Worm (Caenorhabditis elegans): ENCODE data around the gene C16A3.6.

C16A3.6 gene

ce11 chrIII:6361560-6361959, 17.5 kb upstream of the C16A3.6 start:
- TF ChIP-seq nhr-23 (tag; optimal IDR thresholded peaks at IDR 0.05) (no peak), mdl-1 (tag; optimal IDR thresholded peaks at IDR 0.05) (no peak), elt-2 (tag; optimal IDR thresholded peaks at IDR 0.05) (peak; percentile 97), lsy-12 (tag; optimal IDR thresholded peaks at IDR 0.05) (no peak), jun-1 (tag; optimal IDR thresholded peaks at IDR 0.05) (peak; percentile 19), skn-1 (tag; optimal IDR thresholded peaks at IDR 0.05) (peak; percentile 21), pha-4 (tag; optimal IDR thresholded peaks at IDR 0.05) (peak; percentile 59), hmg-11 (tag; optimal IDR thresholded peaks at IDR 0.05) (no peak), pqm-1 (tag; optimal IDR thresholded peaks at IDR 0.05) (peak; percentile 98)

- TF ChIP-seq jun-1 (tag; optimal IDR thresholded peaks at IDR 0.05) (peak; percentile 40), ama-1 (optimal IDR thresholded peaks at IDR 0.05) (peak; percentile 31), fos-1 (tag; optimal IDR thresholded peaks at IDR 0.05) (peak; percentile 7), lin-15B (tag; optimal IDR thresholded peaks at IDR 0.05) (no peak), egl-27 (tag; optimal IDR thresholded peaks at IDR 0.05) (no peak), pha-4 (tag; optimal IDR thresholded peaks at IDR 0.05) (peak; percentile 37), nfya-1 (tag; optimal IDR thresholded peaks at IDR 0.05; ENCODE audit: insufficient read depth) (peak; percentile 33), elt-1 (tag; optimal IDR thresholded peaks at IDR 0.05) (peak; percentile 56), aly-2 (tag; optimal IDR thresholded peaks at IDR 0.05) (no peak), nhr-43 (tag; optimal IDR thresholded peaks at IDR 0.05; ENCODE audit: poor library complexity, severe bottlenecking) (peak; percentile 71), nhr-25 (tag; optimal IDR thresholded peaks at IDR 0.05) (peak; percentile 51), nhr-23 (tag; optimal IDR thresholded peaks at IDR 0.05) (peak; percentile 56)
Observed at ce11 chrIII:6362323-6362922, 16.6 kb upstream of the C16A3.6 start.

- peak; percentile 5 for TF ChIP-seq lin-15B (tag; optimal IDR thresholded peaks at IDR 0.05)
- TF ChIP-seq R02D3.7 (tag; optimal IDR thresholded peaks at IDR 0.05): no peak
- no peak for TF ChIP-seq eor-1 (tag; optimal IDR thresholded peaks at IDR 0.05)
- TF ChIP-seq ztf-11 (tag; optimal IDR thresholded peaks at IDR 0.05): no peak
- no peak for TF ChIP-seq ZK546.5 (tag; optimal IDR thresholded peaks at IDR 0.05)
- no peak for TF ChIP-seq hmg-11 (tag; optimal IDR thresholded peaks at IDR 0.05)
- TF ChIP-seq nhr-12 (tag; optimal IDR thresholded peaks at IDR 0.05): no peak
- no peak for TF ChIP-seq nhr-43 (tag; optimal IDR thresholded peaks at IDR 0.05; ENCODE audit: poor library complexity, severe bottlenecking)
- no peak for TF ChIP-seq snpc-4 (tag; optimal IDR thresholded peaks at IDR 0.05)
- no peak for TF ChIP-seq ceh-9 (tag; optimal IDR thresholded peaks at IDR 0.05)
- peak; percentile 76 for TF ChIP-seq unc-62 (GFP tag; optimal IDR thresholded peaks at IDR 0.05)
- no peak for TF ChIP-seq nhr-28 (tag; optimal IDR thresholded peaks at IDR 0.05)
- TF ChIP-seq nhr-77 (tag; optimal IDR thresholded peaks at IDR 0.05): no peak
- peak; percentile 88 for TF ChIP-seq lin-39 (tag; optimal IDR thresholded peaks at IDR 0.05)
- TF ChIP-seq nhr-25 (tag; optimal IDR thresholded peaks at IDR 0.05): peak; percentile 74
- no peak for TF ChIP-seq egl-5 (tag; optimal IDR thresholded peaks at IDR 0.05)
- no peak for TF ChIP-seq fkh-2 (tag; optimal IDR thresholded peaks at IDR 0.05)
- no peak for TF ChIP-seq elt-3 (tag; optimal IDR thresholded peaks at IDR 0.05)
- TF ChIP-seq nhr-23 (tag; optimal IDR thresholded peaks at IDR 0.05): peak; percentile 32
- no peak for TF ChIP-seq ceh-16 (tag; optimal IDR thresholded peaks at IDR 0.05)
- TF ChIP-seq nfya-1 (tag; optimal IDR thresholded peaks at IDR 0.05; ENCODE audit: insufficient read depth): peak; percentile 19
- no peak for TF ChIP-seq pqm-1 (tag; optimal IDR thresholded peaks at IDR 0.05)
- peak; percentile 72 for TF ChIP-seq elt-1 (tag; optimal IDR thresholded peaks at IDR 0.05)
- no peak for TF ChIP-seq fkh-10 (GFP tag; optimal IDR thresholded peaks at IDR 0.05)
- TF ChIP-seq fos-1 (tag; optimal IDR thresholded peaks at IDR 0.05): no peak
Observed at ce11 chrIII:6364395-6364794, 14.6 kb upstream of the C16A3.6 start.

- TF ChIP-seq egl-5 (tag; optimal IDR thresholded peaks at IDR 0.05) (no peak), unc-62 (GFP tag; optimal IDR thresholded peaks at IDR 0.05) (no peak), nhr-76 (tag; optimal IDR thresholded peaks at IDR 0.05) (no peak), nhr-28 (tag; optimal IDR thresholded peaks at IDR 0.05) (no peak), nhr-11 (tag; optimal IDR thresholded peaks at IDR 0.05) (no peak), unc-39 (tag; optimal IDR thresholded peaks at IDR 0.05) (no peak), lsy-12 (tag; optimal IDR thresholded peaks at IDR 0.05) (no peak), snpc-4 (tag; optimal IDR thresholded peaks at IDR 0.05) (peak; percentile 14), pha-4 (tag; optimal IDR thresholded peaks at IDR 0.05) (peak; percentile 30), ceh-16 (tag; optimal IDR thresholded peaks at IDR 0.05) (no peak), nhr-12 (tag; optimal IDR thresholded peaks at IDR 0.05) (no peak), mdl-1 (tag; optimal IDR thresholded peaks at IDR 0.05) (no peak), eor-1 (tag; optimal IDR thresholded peaks at IDR 0.05) (no peak), elt-3 (tag; optimal IDR thresholded peaks at IDR 0.05) (no peak), aly-2 (tag; optimal IDR thresholded peaks at IDR 0.05) (no peak), ZK546.5 (tag; optimal IDR thresholded peaks at IDR 0.05) (no peak), zag-1 (tag; optimal IDR thresholded peaks at IDR 0.05) (no peak), nhr-23 (tag; optimal IDR thresholded peaks at IDR 0.05) (no peak), ceh-28 (tag; optimal IDR thresholded peaks at IDR 0.05) (no peak), ama-1 (optimal IDR thresholded peaks at IDR 0.05) (no peak), elt-2 (tag; optimal IDR thresholded peaks at IDR 0.05) (no peak), sea-2 (GFP tag; optimal IDR thresholded peaks at IDR 0.05) (no peak), fkh-2 (tag; optimal IDR thresholded peaks at IDR 0.05) (no peak), nhr-25 (tag; optimal IDR thresholded peaks at IDR 0.05) (no peak), hmg-11 (tag; optimal IDR thresholded peaks at IDR 0.05) (no peak), lin-39 (tag; optimal IDR thresholded peaks at IDR 0.05) (peak; percentile 10), pqm-1 (tag; optimal IDR thresholded peaks at IDR 0.05) (no peak), nhr-67 (tag; optimal IDR thresholded peaks at IDR 0.05) (no peak), ztf-11 (tag; optimal IDR thresholded peaks at IDR 0.05) (no peak), egl-27 (tag; optimal IDR thresholded peaks at IDR 0.05) (no peak), skn-1 (tag; optimal IDR thresholded peaks at IDR 0.05) (no peak), ceh-9 (tag; optimal IDR thresholded peaks at IDR 0.05) (no peak), nfya-1 (tag; optimal IDR thresholded peaks at IDR 0.05; ENCODE audit: insufficient read depth) (peak; percentile 4), nhr-77 (tag; optimal IDR thresholded peaks at IDR 0.05) (no peak)
Observed at ce11 chrIII:6367712-6368111, 11.3 kb upstream of the C16A3.6 start, which contains the start of the genes C56G2.15 and thoc-2. Gene C56G2.15, minus strand, starts transcription at chrIII:6367899. Gene thoc-2, plus strand, starts transcription at chrIII:6368042.
